Fruit fly (Drosophila melanogaster) whole organism, embryonic: ENCODE measurements around the gene msps.
A peak's percentile ranks its signal among the peaks of the same experiment; 100 is the strongest.

Source experiments
- Atf-2 ChIP-seq: fragments of 200-800 bp; sonication (Bioruptor generic); optimal IDR thresholded peaks from 2 replicates; lab custom pipeline; 2016; ENCODE audit warnings: missing biosample characterization, missing genetic modification characterization
- Bdp1 ChIP-seq: fragments of 200-800 bp; sonication (Bioruptor generic); optimal IDR thresholded peaks from 3 replicates; lab custom pipeline; 2016; ENCODE audit warnings: missing biosample characterization, missing genetic modification characterization
- BtbVII ChIP-seq: fragments of 200-800 bp; sonication (Bioruptor generic); optimal IDR thresholded peaks from 3 replicates; lab custom pipeline; 2017; ENCODE audit warnings: missing biosample characterization, mild to moderate bottlenecking, missing genetic modification characterization
- CG11093 ChIP-seq: fragments of 200-800 bp; sonication (Bioruptor generic); IDR thresholded peaks from 3 replicates; pipeline ENCODE4 v1.3.6; 2022; ENCODE audit warnings: missing biosample characterization, missing genetic modification characterization
- CG12104 ChIP-seq: fragments of 200-800 bp; sonication (Bioruptor generic); optimal IDR thresholded peaks from 3 replicates; lab custom pipeline; 2016; ENCODE audit warnings: missing biosample characterization, missing genetic modification characterization
- CG12299 ChIP-seq: fragments of 200-800 bp; sonication (Bioruptor generic); optimal IDR thresholded peaks from 2 replicates; lab custom pipeline; 2018; ENCODE audit warnings: missing biosample characterization, mild to moderate bottlenecking, missing genetic modification characterization
- CG12391 ChIP-seq: fragments of 200-800 bp; sonication (Bioruptor generic); optimal IDR thresholded peaks from 3 replicates; lab custom pipeline; 2018; ENCODE audit warnings: missing biosample characterization, mild to moderate bottlenecking, missing genetic modification characterization, moderate library complexity
- CG14667 ChIP-seq: fragments of 200-800 bp; sonication (Bioruptor generic); IDR thresholded peaks from 2 replicates; pipeline ENCODE4 v1.3.6; 2022; ENCODE audit warnings: missing biosample characterization, missing genetic modification characterization
- CG15269 ChIP-seq: fragments of 200-800 bp; sonication (Bioruptor generic); optimal IDR thresholded peaks from 2 replicates; lab custom pipeline; 2018; ENCODE audit warnings: missing biosample characterization, mild to moderate bottlenecking, missing genetic modification characterization, moderate library complexity
- CG17912 ChIP-seq: fragments of 200-800 bp; sonication (Bioruptor generic); optimal IDR thresholded peaks from 2 replicates; lab custom pipeline; 2018; ENCODE audit warnings: missing biosample characterization, mild to moderate bottlenecking, missing genetic modification characterization
- CG18011 ChIP-seq: fragments of 200-800 bp; sonication (Bioruptor generic); optimal IDR thresholded peaks from 2 replicates; lab custom pipeline; 2017; ENCODE audit warnings: missing biosample characterization, missing genetic modification characterization, mild to moderate bottlenecking, moderate library complexity, missing genotype
- CG31441 ChIP-seq: fragments of 200-800 bp; sonication (Bioruptor generic); IDR thresholded peaks from 2 replicates; pipeline ENCODE4 v1.3.6; 2022; ENCODE audit warnings: missing biosample characterization, missing genetic modification characterization
- CG32772 ChIP-seq: fragments of 200-800 bp; sonication (Bioruptor generic); IDR thresholded peaks from 2 replicates; pipeline ENCODE4 v1.3.6; 2022; ENCODE audit warnings: missing biosample characterization, missing genetic modification characterization
- CG34224 ChIP-seq: fragments of 200-800 bp; sonication (Bioruptor generic); IDR thresholded peaks from 3 replicates; pipeline ENCODE4 v1.3.6; 2022; ENCODE audit warnings: missing biosample characterization, missing genetic modification characterization; ENCODE audit not compliant: partially characterized antibody
- CG3847 ChIP-seq: fragments of 200-800 bp; sonication (Bioruptor generic); IDR thresholded peaks from 2 replicates; pipeline ENCODE4 v1.3.6; 2022; ENCODE audit warnings: missing biosample characterization, missing genetic modification characterization
- CG4617 ChIP-seq: fragments of 200-800 bp; sonication (Bioruptor generic); optimal IDR thresholded peaks from 3 replicates; lab custom pipeline; 2016; ENCODE audit warnings: missing biosample characterization, missing genetic modification characterization, borderline replicate concordance
- CG7786 ChIP-seq: fragments of 200-800 bp; sonication (Bioruptor generic); optimal IDR thresholded peaks from 2 replicates; lab custom pipeline; 2016; ENCODE audit warnings: missing biosample characterization, missing genetic modification characterization
- CG8478 ChIP-seq: fragments of >200 bp; optimal IDR thresholded peaks from 2 replicates; lab custom pipeline; 2018
- CG8765 ChIP-seq: fragments of 200-800 bp; sonication (Bioruptor generic); IDR thresholded peaks from 2 replicates; pipeline ENCODE4 v1.3.6; 2022; ENCODE audit warnings: missing biosample characterization, missing genetic modification characterization
- CG9727 ChIP-seq: fragments of 200-800 bp; sonication (Bioruptor generic); optimal IDR thresholded peaks from 3 replicates; lab custom pipeline; 2017; ENCODE audit warnings: missing biosample characterization, mild to moderate bottlenecking, missing genetic modification characterization
- D19B ChIP-seq: fragments of 200-800 bp; sonication (Bioruptor generic); optimal IDR thresholded peaks from 2 replicates; lab custom pipeline; 2017; ENCODE audit warnings: missing biosample characterization, mild to moderate bottlenecking, missing genetic modification characterization
- Dad ChIP-seq: fragments of 200-800 bp; sonication (Bioruptor generic); optimal IDR thresholded peaks from 3 replicates; lab custom pipeline; 2016; ENCODE audit warnings: missing biosample characterization, missing genetic modification characterization
- Dbx ChIP-seq: fragments of 200-800 bp; sonication (Bioruptor generic); IDR thresholded peaks from 3 replicates; pipeline ENCODE4 v1.3.6; 2022; ENCODE audit warnings: missing biosample characterization, missing genetic modification characterization
- Doc3 ChIP-seq: fragments of 200-800 bp; sonication (Bioruptor generic); IDR thresholded peaks from 3 replicates; pipeline ENCODE4 v1.3.6; 2022; ENCODE audit warnings: missing biosample characterization, missing genetic modification characterization; ENCODE audit not compliant: partially characterized antibody
- Hr51 ChIP-seq, 2 experiments: fragments of 200-800 bp; sonication (Bioruptor generic); optimal IDR thresholded peaks; 2 replicates in 1 of 2; 3 replicates in 1 of 2; lab custom pipeline; 2016 to 2018; ENCODE audit warnings: missing biosample characterization in 2 of 2, missing genetic modification characterization in 2 of 2, mild to moderate bottlenecking in 1 of 2, moderate library complexity in 1 of 2
- Myb ChIP-seq: fragments of 200-800 bp; sonication (Bioruptor generic); optimal IDR thresholded peaks from 2 replicates; lab custom pipeline; 2016; ENCODE audit warnings: missing biosample characterization, missing genetic modification characterization
- NK7.1 ChIP-seq: fragments of 200-800 bp; sonication (Bioruptor generic); optimal IDR thresholded peaks from 3 replicates; lab custom pipeline; 2016; ENCODE audit warnings: missing biosample characterization, missing genetic modification characterization
- Nf-YA ChIP-seq: fragments of 200-800 bp; sonication (Bioruptor generic); IDR thresholded peaks from 2 replicates; pipeline ENCODE4 v1.3.6; 2022; ENCODE audit warnings: missing biosample characterization, missing genetic modification characterization
- Sry-β ChIP-seq: fragments of 200-800 bp; sonication (Bioruptor generic); optimal IDR thresholded peaks from 2 replicates; lab custom pipeline; 2018; ENCODE audit warnings: missing biosample characterization, mild to moderate bottlenecking, missing genetic modification characterization, moderate library complexity
- ap ChIP-seq: fragments of 200-800 bp; sonication (Bioruptor generic); IDR thresholded peaks from 2 replicates; pipeline ENCODE4 v1.3.6; 2022; ENCODE audit warnings: missing biosample characterization, missing genetic modification characterization
- bab2 ChIP-seq: fragments of 200-800 bp; sonication (Bioruptor generic); optimal IDR thresholded peaks from 2 replicates; lab custom pipeline; 2016; ENCODE audit warnings: missing biosample characterization, missing genetic modification characterization
- bbx ChIP-seq: fragments of 200-800 bp; sonication (Bioruptor generic); IDR thresholded peaks from 2 replicates; pipeline ENCODE4 v1.3.6; 2022; ENCODE audit warnings: missing biosample characterization, missing genetic modification characterization; ENCODE audit not compliant: partially characterized antibody
- dan ChIP-seq: fragments of 200-800 bp; sonication (Bioruptor generic); IDR thresholded peaks from 2 replicates; pipeline ENCODE4 v1.3.6; 2022; ENCODE audit warnings: missing biosample characterization, missing genetic modification characterization
- dm ChIP-seq: fragments of 200-800 bp; sonication (Bioruptor generic); optimal IDR thresholded peaks from 3 replicates; lab custom pipeline; 2016; ENCODE audit warnings: missing biosample characterization, missing genetic modification characterization
- dmrt99B ChIP-seq: fragments of 200-800 bp; sonication (Bioruptor generic); optimal IDR thresholded peaks from 2 replicates; lab custom pipeline; 2018; ENCODE audit warnings: missing biosample characterization, mild to moderate bottlenecking, missing genetic modification characterization, moderate library complexity
- en ChIP-seq: fragments of 200-800 bp; sonication (Bioruptor generic); optimal IDR thresholded peaks from 2 replicates; lab custom pipeline; 2016; ENCODE audit warnings: missing biosample characterization, missing genetic modification characterization
- exex ChIP-seq: fragments of 200-800 bp; sonication (Bioruptor generic); optimal IDR thresholded peaks from 4 replicates; lab custom pipeline; 2018; ENCODE audit warnings: missing biosample characterization, mild to moderate bottlenecking, missing genetic modification characterization, moderate library complexity
- eyg ChIP-seq: fragments of 200-800 bp; sonication (Bioruptor generic); optimal IDR thresholded peaks from 3 replicates; lab custom pipeline; 2016; ENCODE audit warnings: missing biosample characterization, missing genetic modification characterization
- fu2 ChIP-seq: fragments of 200-800 bp; sonication (Bioruptor generic); optimal IDR thresholded peaks from 2 replicates; lab custom pipeline; 2016; ENCODE audit warnings: missing biosample characterization, missing genetic modification characterization
- gt ChIP-seq: fragments of 200-800 bp; sonication (Bioruptor generic); IDR thresholded peaks from 2 replicates; pipeline ENCODE4 v1.3.6; 2022; ENCODE audit warnings: missing biosample characterization, missing genetic modification characterization
- ind ChIP-seq: fragments of 200-800 bp; sonication (Bioruptor generic); optimal IDR thresholded peaks from 3 replicates; lab custom pipeline; 2016; ENCODE audit warnings: missing biosample characterization, missing genetic modification characterization
- ken ChIP-seq: fragments of 200-800 bp; sonication (Bioruptor generic); IDR thresholded peaks from 3 replicates; pipeline ENCODE4 v1.3.6; 2022; ENCODE audit warnings: missing biosample characterization, missing genetic modification characterization
- knrl ChIP-seq: fragments of 200-800 bp; sonication (Bioruptor generic); IDR thresholded peaks from 3 replicates; pipeline ENCODE4 v1.3.6; 2022; ENCODE audit warnings: missing biosample characterization, missing genetic modification characterization; ENCODE audit not compliant: partially characterized antibody
- mld ChIP-seq: fragments of 200-800 bp; sonication (Bioruptor generic); IDR thresholded peaks from 3 replicates; pipeline ENCODE4 v1.3.6; 2022; ENCODE audit warnings: missing biosample characterization, missing genetic modification characterization; ENCODE audit not compliant: partially characterized antibody
- onecut ChIP-seq: fragments of 200-800 bp; sonication (Bioruptor generic); IDR thresholded peaks from 2 replicates; pipeline ENCODE4 v1.3.6; 2022; ENCODE audit warnings: missing biosample characterization, missing genetic modification characterization
- phol ChIP-seq: fragments of 200-800 bp; sonication (Bioruptor generic); optimal IDR thresholded peaks from 3 replicates; lab custom pipeline; 2018; ENCODE audit warnings: missing biosample characterization, mild to moderate bottlenecking, missing genetic modification characterization, moderate library complexity
- sima ChIP-seq: fragments of 200-800 bp; sonication (Bioruptor generic); optimal IDR thresholded peaks from 2 replicates; lab custom pipeline; 2016; ENCODE audit warnings: missing biosample characterization, missing genetic modification characterization
- sqz ChIP-seq: fragments of 200-800 bp; sonication (Bioruptor generic); optimal IDR thresholded peaks from 3 replicates; lab custom pipeline; 2018; ENCODE audit warnings: missing biosample characterization, mild to moderate bottlenecking, missing genetic modification characterization
- sr ChIP-seq: fragments of 200-800 bp; sonication (Bioruptor generic); IDR thresholded peaks from 3 replicates; pipeline ENCODE4 v1.3.6; 2022; ENCODE audit warnings: missing biosample characterization, missing genetic modification characterization
- tio ChIP-seq: fragments of 200-800 bp; sonication (Bioruptor generic); optimal IDR thresholded peaks from 2 replicates; lab custom pipeline; 2017; ENCODE audit warnings: missing biosample characterization, missing genetic modification characterization, inconsistent platforms
- vvl ChIP-seq: fragments of 200-800 bp; sonication (Bioruptor generic); IDR thresholded peaks from 2 replicates; pipeline ENCODE4 v1.3.6; 2022; ENCODE audit warnings: missing biosample characterization, missing genetic modification characterization

msps gene

dm6 chr3R:16008300-16008699 lies 42.3 kb upstream of the msps start (continued):
- TF ChIP-seq Atf-2 (GFP tag; lab: Kevin White, UChicago): no peak

DNA sequence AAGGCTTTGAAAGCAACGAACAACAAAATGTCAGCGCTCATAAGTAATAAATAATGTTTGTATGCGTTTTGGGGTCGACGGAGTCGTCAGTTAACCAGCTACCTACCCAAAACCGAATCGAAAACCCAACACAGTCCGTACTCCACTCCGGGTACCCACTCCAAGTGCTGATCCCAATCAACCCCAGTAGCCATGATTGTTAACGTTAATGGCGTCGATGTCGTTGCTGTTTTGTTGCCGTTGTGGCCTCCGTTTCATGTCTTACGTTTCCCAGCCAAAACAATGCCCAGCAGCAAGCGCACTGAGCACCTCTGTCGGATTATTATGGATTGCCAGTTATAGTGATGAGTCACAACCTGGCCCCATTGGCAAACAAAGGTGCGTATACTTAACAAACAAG lies 41.6 kb upstream of the msps start, which contains the start of gene GATAe:
Gene GATAe, plus strand, starts transcription at position 76 of the 400 bp plus-strand sequence.
- peak; percentile 1 for TF ChIP-seq CG15269
- no peak for TF ChIP-seq CG7786 (GFP tag; lab: Kevin White, UChicago)
- TF ChIP-seq Doc3: no peak
- TF ChIP-seq mld (GFP tag; lab: Robert Waterston, UW): no peak
- TF ChIP-seq NK7.1 (GFP tag; lab: Kevin White, UChicago): no peak
- no peak for TF ChIP-seq CG9727 (GFP tag; lab: Kevin White, UChicago)
- no peak for TF ChIP-seq dmrt99B (tag; lab: Kevin White, UChicago)
- TF ChIP-seq sqz (GFP tag; lab: Kevin White, UChicago): no peak
- no peak for TF ChIP-seq Hr51 (GFP tag; optimal IDR thresholded peaks at IDR 0.05; lab: Kevin White, UChicago)
- no peak for TF ChIP-seq ap (GFP tag; lab: Robert Waterston, UW)
- TF ChIP-seq tio (GFP tag; lab: Kevin White, UChicago): no peak
- TF ChIP-seq bbx (GFP tag; lab: Robert Waterston, UW): 0 out of 2 replicates have a peak, but pooled peaks have one; percentile 14
- no peak for TF ChIP-seq CG32772
- TF ChIP-seq CG12391: no peak
- TF ChIP-seq Bdp1 (GFP tag; lab: Kevin White, UChicago): no peak
- no peak for TF ChIP-seq CG14667
- no peak for TF ChIP-seq CG8478 (lab: Kevin White, UChicago)
- peak; percentile 48 for TF ChIP-seq Sry-β (GFP tag; lab: Kevin White, UChicago)
- TF ChIP-seq dan: no peak
- TF ChIP-seq dm (GFP tag; lab: Kevin White, UChicago): no peak
- no peak for TF ChIP-seq CG12299 (tag; lab: Kevin White, UChicago)
- TF ChIP-seq CG31441 (GFP tag; lab: Robert Waterston, UW): no peak
- no peak for TF ChIP-seq Dad (GFP tag; lab: Kevin White, UChicago)
- peak; percentile 18 for TF ChIP-seq phol (tag; lab: Kevin White, UChicago)
- TF ChIP-seq BtbVII (GFP tag; lab: Kevin White, UChicago): no peak
- TF ChIP-seq bab2 (GFP tag; lab: Kevin White, UChicago): no peak
- no peak for TF ChIP-seq CG8765 (GFP tag; lab: Robert Waterston, UW)
- TF ChIP-seq CG4617 (GFP tag; lab: Kevin White, UChicago): no peak
- TF ChIP-seq gt (GFP tag; lab: Robert Waterston, UW): no peak
- no peak for TF ChIP-seq Myb (GFP tag; lab: Kevin White, UChicago)
- TF ChIP-seq ind (GFP tag; lab: Kevin White, UChicago): no peak
- TF ChIP-seq D19B (GFP tag; lab: Kevin White, UChicago): no peak
- TF ChIP-seq exex (tag; lab: Kevin White, UChicago): peak; percentile 50
- TF ChIP-seq knrl: no peak
- TF ChIP-seq CG17912: no peak
- no peak for TF ChIP-seq eyg (GFP tag; lab: Kevin White, UChicago)
- no peak for TF ChIP-seq CG18011 (GFP tag; lab: Kevin White, UChicago)
- TF ChIP-seq en (GFP tag; lab: Kevin White, UChicago): no peak
- TF ChIP-seq fu2 (GFP tag; lab: Kevin White, UChicago): no peak
- TF ChIP-seq CG3847 (GFP tag; lab: Robert Waterston, UW): no peak
- TF ChIP-seq sr (GFP tag; lab: Robert Waterston, UW): no peak
- TF ChIP-seq Dbx: no peak
- no peak for TF ChIP-seq CG12104
- TF ChIP-seq CG11093 (GFP tag; lab: Robert Waterston, UW): no peak
- TF ChIP-seq sima: no peak
- no peak for TF ChIP-seq ken (GFP tag; lab: Robert Waterston, UW)
- no peak for TF ChIP-seq onecut (GFP tag; lab: Robert Waterston, UW)
- no peak for TF ChIP-seq CG34224 (GFP tag; lab: Robert Waterston, UW)
- TF ChIP-seq vvl: no peak
- no peak for TF ChIP-seq Nf-YA (GFP tag; lab: Robert Waterston, UW)
